Fruit fly (Drosophila melanogaster): ENCODE results near the gene CG5646.

CG5646 gene

DNA sequence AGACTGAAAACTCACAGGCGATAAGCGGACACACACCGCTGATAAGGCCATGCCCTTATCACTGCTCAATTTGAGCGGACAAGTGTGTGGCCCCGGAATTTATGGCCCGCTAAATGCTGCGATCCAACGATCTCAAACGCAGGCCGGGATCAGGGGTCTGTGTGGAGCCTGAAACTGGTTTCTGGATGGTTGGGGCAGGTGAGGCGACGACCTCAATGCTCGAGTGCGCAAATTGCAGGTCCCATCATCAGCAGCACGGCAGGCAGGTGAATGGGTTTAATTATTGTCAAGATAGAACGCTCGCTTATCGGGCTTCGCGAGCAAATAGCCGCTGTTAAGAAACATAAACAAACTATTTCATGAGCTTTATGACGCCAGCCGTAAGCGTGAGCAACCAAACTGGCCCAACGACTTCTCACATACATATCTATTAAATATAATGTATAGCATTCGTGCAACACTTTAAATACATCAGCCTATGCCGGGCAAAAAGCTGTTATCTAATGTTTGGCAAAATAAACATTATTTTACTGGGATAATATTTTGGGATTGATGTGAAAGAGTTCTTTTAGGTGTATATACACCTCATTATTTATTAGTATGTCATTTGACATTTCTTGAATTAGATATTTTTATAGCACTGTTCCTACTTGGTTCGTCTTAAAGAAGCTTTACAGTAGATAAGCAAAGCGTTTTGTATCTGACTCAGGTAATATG, 44.6 kb upstream of the CG5646 start (continued):
- TF ChIP-seq CG6792 (GFP tag; optimal IDR thresholded peaks at IDR 0.05) (no peak), CG9139 (GFP tag; optimal IDR thresholded peaks at IDR 0.05) (no peak), CG3032 (tag; optimal IDR thresholded peaks at IDR 0.05) (no peak), dac (GFP tag; optimal IDR thresholded peaks at IDR 0.05) (no peak), Ets96B (tag; optimal IDR thresholded peaks at IDR 0.05) (no peak), acj6 (GFP tag; optimal IDR thresholded peaks at IDR 0.05) (no peak), Eip75B (GFP tag; optimal IDR thresholded peaks at IDR 0.05) (no peak), eg (GFP tag; IDR thresholded peaks at IDR 0.05) (no peak), CG6854 (GFP tag; optimal IDR thresholded peaks at IDR 0.05) (no peak), vri (GFP tag; optimal IDR thresholded peaks at IDR 0.05) (no peak), Hr4 (GFP tag; optimal IDR thresholded peaks at IDR 0.05) (peak; percentile 17), lz (GFP tag; optimal IDR thresholded peaks at IDR 0.05) (no peak), CG8632 (GFP tag; optimal IDR thresholded peaks at IDR 0.05) (no peak), CG16779 (tag; optimal IDR thresholded peaks at IDR 0.05) (no peak), CG6276 (GFP tag; optimal IDR thresholded peaks at IDR 0.05) (no peak), fd85E (GFP tag; optimal IDR thresholded peaks at IDR 0.05) (no peak), fkh (GFP tag; optimal IDR thresholded peaks at IDR 0.05) (peak; percentile 69), Lpt (GFP tag; optimal IDR thresholded peaks at IDR 0.05) (no peak)

DNA sequence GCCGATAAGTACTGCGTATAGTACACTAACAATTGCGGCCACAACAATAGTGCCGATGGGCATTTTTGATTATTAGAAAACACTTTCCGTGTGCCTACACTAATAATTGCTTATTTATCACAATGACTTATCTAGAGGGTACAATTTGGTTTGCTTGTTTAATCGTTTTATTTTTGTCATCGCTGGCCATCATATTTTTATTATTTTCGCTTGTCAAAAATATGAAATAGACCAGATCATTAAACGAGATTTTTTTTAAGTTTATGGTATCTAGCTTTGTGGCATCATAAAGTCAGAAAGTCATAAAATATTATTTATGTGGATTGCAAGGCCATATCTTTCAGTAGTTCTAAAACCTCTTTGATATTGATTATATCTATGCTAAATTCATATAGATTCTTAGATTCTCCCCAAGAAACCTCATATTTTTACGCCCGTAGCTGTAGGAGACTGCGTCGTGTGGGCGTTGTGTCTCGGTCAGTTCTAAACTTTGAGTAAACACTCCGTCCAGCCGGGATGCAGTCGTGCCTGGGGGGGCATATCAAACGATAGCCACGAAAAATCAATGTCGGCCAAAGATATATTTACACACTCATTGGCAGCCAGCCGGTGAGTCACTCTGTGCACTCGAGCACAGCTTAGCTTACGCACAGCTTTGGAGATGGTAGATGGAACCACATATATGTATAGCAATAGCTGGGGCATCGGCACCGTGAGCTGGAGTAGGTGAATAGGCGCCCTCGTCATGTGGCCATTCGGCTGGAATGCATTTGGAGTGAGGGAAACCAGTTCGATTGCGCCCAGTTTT, 43.7 kb upstream of the CG5646 start:
- TF ChIP-seq CG32006 (GFP tag; optimal IDR thresholded peaks at IDR 0.05), result peak; percentile 86
- TF ChIP-seq CG31627 (GFP tag; optimal IDR thresholded peaks at IDR 0.05), result peak; percentile 49
- peak; percentile 70 for TF ChIP-seq Sox14 (GFP tag; optimal IDR thresholded peaks at IDR 0.05)
- TF ChIP-seq vri (GFP tag; optimal IDR thresholded peaks at IDR 0.05), result no peak
- peak; percentile 56 for TF ChIP-seq lz (GFP tag; optimal IDR thresholded peaks at IDR 0.05)
- peak; percentile 41 for TF ChIP-seq Gug (GFP tag; IDR thresholded peaks at IDR 0.05)
- peak; percentile 65 for TF ChIP-seq CG6276 (GFP tag; optimal IDR thresholded peaks at IDR 0.05)
- TF ChIP-seq CG7368 (GFP tag; optimal IDR thresholded peaks at IDR 0.05), result peak; percentile 25
- TF ChIP-seq Lpt (GFP tag; optimal IDR thresholded peaks at IDR 0.05), result no peak
- TF ChIP-seq CG11294 (GFP tag; IDR thresholded peaks at IDR 0.05), result no peak
- peak; percentile 50; the same call in 1 of the 3 replicates for TF ChIP-seq CG6163 (GFP tag; IDR thresholded peaks at IDR 0.05)
- TF ChIP-seq Sox102F (GFP tag; optimal IDR thresholded peaks at IDR 0.05), result peak; percentile 57
- no peak for TF ChIP-seq CG11762 (GFP tag; optimal IDR thresholded peaks at IDR 0.05; ENCODE audit: insufficient read depth)
- peak; percentile 48 for TF ChIP-seq Eip75B (GFP tag; optimal IDR thresholded peaks at IDR 0.05)
- no peak for TF ChIP-seq CG8319 (GFP tag; optimal IDR thresholded peaks at IDR 0.05)
- no peak for TF ChIP-seq dsx (GFP tag; optimal IDR thresholded peaks at IDR 0.05; ENCODE audit: poor library complexity, severe bottlenecking)
- peak; percentile 37 for TF ChIP-seq Smox (GFP tag; optimal IDR thresholded peaks at IDR 0.05)
- peak; percentile 23 for TF ChIP-seq cyc (GFP tag; optimal IDR thresholded peaks at IDR 0.05)
- TF ChIP-seq CG1621 (tag; optimal IDR thresholded peaks at IDR 0.05), result peak; percentile 16
- no peak for TF ChIP-seq CG11902 (GFP tag; optimal IDR thresholded peaks at IDR 0.05)
- peak; percentile 42 for TF ChIP-seq CG3919 (GFP tag; optimal IDR thresholded peaks at IDR 0.05)
- peak; percentile 44 for TF ChIP-seq achi (GFP tag; optimal IDR thresholded peaks at IDR 0.05)
- peak; percentile 3 for TF ChIP-seq CG3032 (tag; optimal IDR thresholded peaks at IDR 0.05)
- TF ChIP-seq Sox15 (GFP tag; optimal IDR thresholded peaks at IDR 0.05), result peak; percentile 8
- TF ChIP-seq CG8632 (GFP tag; optimal IDR thresholded peaks at IDR 0.05), result peak; percentile 38
- no peak for TF ChIP-seq fd85E (GFP tag; optimal IDR thresholded peaks at IDR 0.05)
- TF ChIP-seq Hr38 (GFP tag; optimal IDR thresholded peaks at IDR 0.05), result no peak
- TF ChIP-seq eg (GFP tag; IDR thresholded peaks at IDR 0.05), result peak; percentile 64; the same call in 2 of the 3 replicates
- no peak for TF ChIP-seq Ets21C (GFP tag; optimal IDR thresholded peaks at IDR 0.05)
- TF ChIP-seq topi (GFP tag; optimal IDR thresholded peaks at IDR 0.05), result peak; percentile 47
- peak; percentile 55 for TF ChIP-seq fd59A (GFP tag; optimal IDR thresholded peaks at IDR 0.05)
- no peak for TF ChIP-seq CG6854 (GFP tag; optimal IDR thresholded peaks at IDR 0.05)
- TF ChIP-seq CG34406 (GFP tag; optimal IDR thresholded peaks at IDR 0.05), result peak; percentile 46
- TF ChIP-seq CG6808 (GFP tag; optimal IDR thresholded peaks at IDR 0.05), result peak; percentile 21
- TF ChIP-seq acj6 (GFP tag; optimal IDR thresholded peaks at IDR 0.05), result peak; percentile 58
- peak; percentile 32 for TF ChIP-seq Hr39 (GFP tag; optimal IDR thresholded peaks at IDR 0.05)
- TF ChIP-seq net (GFP tag; optimal IDR thresholded peaks at IDR 0.05), result peak; percentile 60
- no peak for TF ChIP-seq CG9139 (GFP tag; optimal IDR thresholded peaks at IDR 0.05)
- TF ChIP-seq salr (GFP tag; optimal IDR thresholded peaks at IDR 0.05), result peak; percentile 27 to 74

Measured in whole organism, prepupa.